Fruit fly (Drosophila melanogaster) whole organism, prepupa: ENCODE data around the gene Wdr24.
A peak's percentile ranks its signal among the peaks of the same experiment; 100 is the strongest.

Experiments used
- Blimp-1 ChIP-seq: fragments of 200-800 bp; sonication (Bioruptor generic); optimal IDR thresholded peaks from 3 replicates; lab custom pipeline; 2017; ENCODE audit warnings: missing biosample characterization, missing genetic modification characterization, mild to moderate bottlenecking, moderate library complexity, missing genetic modification reagents
- CG10631 ChIP-seq: fragments of 200-800 bp; sonication (Bioruptor generic); optimal IDR thresholded peaks from 2 replicates; lab custom pipeline; 2016; ENCODE audit warnings: missing biosample characterization, missing genetic modification characterization
- CG11294 ChIP-seq: fragments of 200-800 bp; sonication (Bioruptor generic); IDR thresholded peaks from 2 replicates; pipeline ENCODE4 v1.3.6; 2022; ENCODE audit warnings: missing biosample characterization, missing genetic modification characterization
- CG11902 ChIP-seq: fragments of 200-800 bp; sonication (Bioruptor generic); optimal IDR thresholded peaks from 3 replicates; lab custom pipeline; 2016; ENCODE audit warnings: missing biosample characterization, missing genetic modification characterization
- CG15336 ChIP-seq: fragments of 200-800 bp; sonication (Bioruptor generic); IDR thresholded peaks from 2 replicates; pipeline ENCODE4 v1.3.6; 2022; ENCODE audit warnings: missing biosample characterization, missing genetic modification characterization
- CG16779 ChIP-seq: fragments of 200-800 bp; sonication (Bioruptor generic); optimal IDR thresholded peaks from 3 replicates; lab custom pipeline; 2017; ENCODE audit warnings: missing biosample characterization, mild to moderate bottlenecking, missing genetic modification characterization
- CG3032 ChIP-seq: fragments of 200-800 bp; optimal IDR thresholded peaks from 2 replicates; lab custom pipeline; 2019; ENCODE audit warnings: missing biosample characterization, mild to moderate bottlenecking, missing genetic modification characterization, moderate library complexity
- CG31627 ChIP-seq: fragments of 200-800 bp; sonication (Bioruptor generic); optimal IDR thresholded peaks from 3 replicates; lab custom pipeline; 2016; ENCODE audit warnings: missing biosample characterization, missing genetic modification characterization
- CG34406 ChIP-seq: fragments of 200-800 bp; sonication (Bioruptor generic); optimal IDR thresholded peaks from 3 replicates; lab custom pipeline; 2016; ENCODE audit warnings: missing biosample characterization, missing genetic modification characterization
- CG3919 ChIP-seq: fragments of 200-800 bp; sonication (Bioruptor generic); optimal IDR thresholded peaks from 3 replicates; lab custom pipeline; 2016; ENCODE audit warnings: missing biosample characterization, missing genetic modification characterization
- CG6163 ChIP-seq: fragments of 200-800 bp; sonication (Bioruptor generic); IDR thresholded peaks from 3 replicates; pipeline ENCODE4 v1.3.6; 2022; ENCODE audit warnings: missing biosample characterization, missing genetic modification characterization
- CG6808 ChIP-seq: fragments of 200-800 bp; sonication (Bioruptor generic); optimal IDR thresholded peaks from 3 replicates; lab custom pipeline; 2017; ENCODE audit warnings: missing biosample characterization, missing genetic modification characterization, mild to moderate bottlenecking, moderate library complexity, missing genetic modification reagents
- CG8119 ChIP-seq: fragments of 200-800 bp; sonication (Bioruptor generic); IDR thresholded peaks from 3 replicates; pipeline ENCODE4 v1.3.6; 2022; ENCODE audit warnings: missing biosample characterization, missing genetic modification characterization
- CG8319 ChIP-seq: fragments of 200-800 bp; sonication (Bioruptor generic); optimal IDR thresholded peaks from 3 replicates; lab custom pipeline; 2016; ENCODE audit warnings: missing biosample characterization, missing genetic modification characterization
- CG8632 ChIP-seq: fragments of 200-800 bp; sonication (Bioruptor generic); optimal IDR thresholded peaks from 3 replicates; lab custom pipeline; 2016; ENCODE audit warnings: missing biosample characterization, missing genetic modification characterization
- CG9139 ChIP-seq: fragments of 200-800 bp; sonication (Bioruptor generic); optimal IDR thresholded peaks from 3 replicates; lab custom pipeline; 2017; ENCODE audit warnings: missing biosample characterization, mild to moderate bottlenecking, missing genetic modification characterization
- Eip78C ChIP-seq: fragments of 200-800 bp; sonication (Bioruptor generic); peaks from one replicate; lab custom pipeline; 2016; ENCODE audit warnings: missing biosample characterization, missing genetic modification characterization
- Eip93F ChIP-seq: fragments of 200-800 bp; sonication (Bioruptor generic); optimal IDR thresholded peaks from 2 replicates; lab custom pipeline; 2016; ENCODE audit warnings: missing biosample characterization, mild to moderate bottlenecking, missing genetic modification characterization
- Ets21C ChIP-seq: fragments of 200-800 bp; sonication (Bioruptor generic); optimal IDR thresholded peaks from 3 replicates; lab custom pipeline; 2016; ENCODE audit warnings: missing biosample characterization, missing genetic modification characterization
- Hr38 ChIP-seq: sonication (Bioruptor generic); optimal IDR thresholded peaks from 2 replicates; lab custom pipeline; 2016; ENCODE audit warnings: missing biosample characterization, missing genetic modification characterization
- Hr39 ChIP-seq: fragments of 200-800 bp; sonication (Bioruptor generic); optimal IDR thresholded peaks from 2 replicates; lab custom pipeline; 2016; ENCODE audit warnings: missing biosample characterization, missing genetic modification characterization
- Hr4 ChIP-seq: fragments of 200-800 bp; sonication (Bioruptor generic); optimal IDR thresholded peaks from 3 replicates; lab custom pipeline; 2016; ENCODE audit warnings: missing biosample characterization, missing genetic modification characterization
- Lpt ChIP-seq: fragments of 200-800 bp; sonication (Bioruptor generic); optimal IDR thresholded peaks from 3 replicates; lab custom pipeline; 2016; ENCODE audit warnings: missing biosample characterization, missing genetic modification characterization
- Met ChIP-seq: fragments of 200-800 bp; sonication (Bioruptor generic); optimal IDR thresholded peaks from 3 replicates; lab custom pipeline; 2016; ENCODE audit warnings: missing biosample characterization, missing genetic modification characterization
- OdsH ChIP-seq: fragments of 200-800 bp; sonication (Bioruptor generic); optimal IDR thresholded peaks from 3 replicates; lab custom pipeline; 2016; ENCODE audit warnings: missing biosample characterization, missing genetic modification characterization
- Smox ChIP-seq: fragments of 200-800 bp; sonication (Bioruptor generic); optimal IDR thresholded peaks from 3 replicates; lab custom pipeline; 2016; ENCODE audit warnings: missing biosample characterization, missing genetic modification characterization
- Sox102F ChIP-seq: fragments of 200-800 bp; sonication (Bioruptor generic); optimal IDR thresholded peaks from 2 replicates; lab custom pipeline; 2016; ENCODE audit warnings: missing biosample characterization, mild to moderate bottlenecking, missing genetic modification characterization
- Sox14 ChIP-seq: fragments of 200-800 bp; sonication (Bioruptor generic); optimal IDR thresholded peaks from 3 replicates; lab custom pipeline; 2016; ENCODE audit warnings: missing biosample characterization, missing genetic modification characterization
- Sox15 ChIP-seq: fragments of 200-800 bp; sonication (Bioruptor generic); optimal IDR thresholded peaks from 3 replicates; lab custom pipeline; 2016; ENCODE audit warnings: missing biosample characterization, missing genetic modification characterization
- acj6 ChIP-seq: fragments of 200-800 bp; sonication (Bioruptor generic); optimal IDR thresholded peaks from 3 replicates; lab custom pipeline; 2016; ENCODE audit warnings: missing biosample characterization, missing genetic modification characterization
- cyc ChIP-seq: fragments of 200-800 bp; sonication (Bioruptor generic); optimal IDR thresholded peaks from 3 replicates; lab custom pipeline; 2016; ENCODE audit warnings: missing biosample characterization, missing genetic modification characterization
- dac ChIP-seq: fragments of 200-800 bp; sonication (Bioruptor generic); optimal IDR thresholded peaks from 2 replicates; lab custom pipeline; 2017; ENCODE audit warnings: missing biosample characterization, mild to moderate bottlenecking, missing genetic modification characterization
- eg ChIP-seq: fragments of 200-800 bp; sonication (Bioruptor generic); IDR thresholded peaks from 3 replicates; pipeline ENCODE4 v1.3.6; 2022; ENCODE audit warnings: missing biosample characterization, missing genetic modification characterization
- esn ChIP-seq: fragments of 200-800 bp; sonication (Bioruptor generic); optimal IDR thresholded peaks from 2 replicates; lab custom pipeline; 2016; ENCODE audit warnings: missing biosample characterization, mild to moderate bottlenecking, missing genetic modification characterization, moderate library complexity
- fd85E ChIP-seq: fragments of 200-800 bp; sonication (Bioruptor generic); optimal IDR thresholded peaks from 3 replicates; lab custom pipeline; 2016; ENCODE audit warnings: missing biosample characterization, missing genetic modification characterization
- lz ChIP-seq: fragments of 200-800 bp; sonication (Bioruptor generic); optimal IDR thresholded peaks from 3 replicates; lab custom pipeline; 2016; ENCODE audit warnings: missing biosample characterization, missing genetic modification characterization
- net ChIP-seq: fragments of 200-800 bp; sonication (Bioruptor generic); optimal IDR thresholded peaks from 3 replicates; lab custom pipeline; 2016; ENCODE audit warnings: missing biosample characterization, missing genetic modification characterization
- pdm3 ChIP-seq: fragments of 200-800 bp; sonication (Bioruptor generic); optimal IDR thresholded peaks from 3 replicates; lab custom pipeline; 2016; ENCODE audit warnings: missing biosample characterization, missing genetic modification characterization
- salr ChIP-seq, 2 experiments: fragments of 200-800 bp; sonication (Bioruptor generic); optimal IDR thresholded peaks; 3 replicates each; lab custom pipeline; 2016 to 2018; ENCODE audit warnings: missing biosample characterization in 2 of 2, missing genetic modification characterization in 2 of 2, mild to moderate bottlenecking in 1 of 2
- spab ChIP-seq: fragments of 200-800 bp; sonication (Bioruptor generic); optimal IDR thresholded peaks from 2 replicates; lab custom pipeline; 2017; ENCODE audit warnings: missing biosample characterization, mild to moderate bottlenecking, missing genetic modification characterization, missing genetic modification reagents
- svp ChIP-seq: fragments of 200-800 bp; sonication (Bioruptor generic); peaks from one replicate; lab custom pipeline; 2016; ENCODE audit warnings: missing biosample characterization, missing genetic modification characterization
- topi ChIP-seq: fragments of 200-800 bp; sonication (Bioruptor generic); optimal IDR thresholded peaks from 3 replicates; lab custom pipeline; 2016; ENCODE audit warnings: missing biosample characterization, missing genetic modification characterization

Gene Wdr24

dm6 chr3R:29714314-29714713 lies 30.6 kb downstream of the Wdr24 start, which contains the start of gene Obp99d:
TSS of gene Obp99d (plus strand) at chr3R:29714505.
- no peak for TF ChIP-seq CG11902
- TF ChIP-seq Sox14 = no peak

- TF ChIP-seq net (GFP tag; lab: Kevin White, UChicago) = no peak
- TF ChIP-seq Hr38 (GFP tag; lab: Kevin White, UChicago) = no peak
- peak; percentile 13 for TF ChIP-seq Eip78C (GFP tag; lab: Kevin White, UChicago)
Measured at dm6 chr3R:29711434-29711833, 33.5 kb downstream of the Wdr24 start.

- no peak for TF ChIP-seq OdsH (GFP tag; lab: Kevin White, UChicago)
- TF ChIP-seq Hr4 (GFP tag; lab: Kevin White, UChicago) = no peak
- TF ChIP-seq Sox15 (GFP tag; lab: Kevin White, UChicago) = no peak
- no peak for TF ChIP-seq Sox102F
- peak; percentile 4 for TF ChIP-seq svp (GFP tag; lab: Kevin White, UChicago)
- peak; percentile 55 for TF ChIP-seq Sox14
- no peak for TF ChIP-seq CG3919 (GFP tag; lab: Kevin White, UChicago)
Measured at dm6 chr3R:29708322-29708721, 36.6 kb downstream of the Wdr24 start.

- no peak for TF ChIP-seq Sox15 (GFP tag; lab: Kevin White, UChicago)
- no peak for TF ChIP-seq dac (GFP tag; lab: Kevin White, UChicago)
- no peak for TF ChIP-seq CG15336
- TF ChIP-seq CG31627 (GFP tag; lab: Kevin White, UChicago) = no peak
- TF ChIP-seq Hr4 (GFP tag; lab: Kevin White, UChicago) = no peak
- TF ChIP-seq spab (GFP tag; lab: Kevin White, UChicago) = no peak
- TF ChIP-seq salr (GFP tag; optimal IDR thresholded peaks at IDR 0.05; lab: Kevin White, UChicago) = no peak
- TF ChIP-seq Hr39 (GFP tag; lab: Kevin White, UChicago) = no peak
- TF ChIP-seq CG10631 (GFP tag; lab: Kevin White, UChicago) = no peak
- TF ChIP-seq CG6808 = no peak
Measured at dm6 chr3R:29707258-29707657, 37.6 kb downstream of the Wdr24 start.

- TF ChIP-seq acj6 (no peak), eg (GFP tag; lab: Robert Waterston, UW) (no peak)
Measured at dm6 chr3R:29705789-29706303, 39.0 kb downstream of the Wdr24 start.

dm6 chr3R:29704557-29704956 lies 40.3 kb downstream of the Wdr24 start:
- TF ChIP-seq CG11294 (GFP tag; lab: Robert Waterston, UW) (no peak), topi (GFP tag; lab: Kevin White, UChicago) (peak; percentile 29), Sox102F (no peak), CG11902 (no peak), CG31627 (GFP tag; lab: Kevin White, UChicago) (no peak), Sox15 (GFP tag; lab: Kevin White, UChicago) (no peak), Blimp-1 (GFP tag; lab: Kevin White, UChicago) (no peak), lz (GFP tag; lab: Kevin White, UChicago) (peak; percentile 27), pdm3 (GFP tag; lab: Kevin White, UChicago) (no peak), CG8632 (GFP tag; lab: Kevin White, UChicago) (no peak), Lpt (GFP tag; lab: Kevin White, UChicago) (no peak), Hr39 (GFP tag; lab: Kevin White, UChicago) (no peak), CG3919 (GFP tag; lab: Kevin White, UChicago) (peak; percentile 9), esn (GFP tag; lab: Kevin White, UChicago) (no peak), Ets21C (GFP tag; lab: Kevin White, UChicago) (no peak), acj6 (no peak), salr (GFP tag; optimal IDR thresholded peaks at IDR 0.05; lab: Kevin White, UChicago) (no peak), CG6163 (GFP tag; lab: Robert Waterston, UW) (no peak), CG16779 (tag; lab: Kevin White, UChicago) (no peak), CG8319 (GFP tag; lab: Kevin White, UChicago) (no peak), Eip93F (GFP tag; lab: Kevin White, UChicago) (no peak), CG8119 (no peak), cyc (GFP tag; lab: Kevin White, UChicago) (peak; percentile 45), CG3032 (tag; lab: Kevin White, UChicago) (no peak), CG6808 (no peak), CG9139 (no peak), CG34406 (GFP tag; lab: Kevin White, UChicago) (no peak), Met (GFP tag; lab: Kevin White, UChicago) (peak; percentile 40), fd85E (GFP tag; lab: Kevin White, UChicago) (no peak), Smox (GFP tag; lab: Kevin White, UChicago) (no peak), Sox14 (no peak)
